Worm (Caenorhabditis elegans): ENCODE measurements around the gene acs-20.

ce11 chrIV:12378919-12379318 lies 19.6 kb downstream of the acs-20 start:
- TF ChIP-seq lin-35 (GFP tag; optimal IDR thresholded peaks at IDR 0.05) (no peak), tlf-1 (GFP tag; optimal IDR thresholded peaks at IDR 0.05) (no peak), Y53G8AR.9 (GFP tag; conservative IDR thresholded peaks at IDR 0.05) (no peak), hmg-1.2 (GFP tag; IDR thresholded peaks at IDR 0.05) (no peak), aptf-2 (GFP tag; conservative IDR thresholded peaks at IDR 0.05) (no peak), F23B12.7 (tag; optimal IDR thresholded peaks at IDR 0.05; ENCODE audit: insufficient read depth) (no peak), F39B2.1 (GFP tag; IDR thresholded peaks at IDR 0.05) (no peak), T26A5.8 (tag; optimal IDR thresholded peaks at IDR 0.05) (no peak), C17E4.6 (GFP tag; IDR thresholded peaks at IDR 0.05) (no peak), mel-28 (tag; optimal IDR thresholded peaks at IDR 0.05; ENCODE audit: borderline replicate concordance) (no peak), attf-5 (GFP tag; optimal IDR thresholded peaks at IDR 0.05) (no peak), egrh-3 (GFP tag; IDR thresholded peaks at IDR 0.05) (no peak)
